Worm (Caenorhabditis elegans) whole organism, midembryonic: ENCODE results near the gene T05G5.1.

ENCODE experiments used
- T22C8.4 ChIP-seq: fragments of 200-800 bp; sonication (Bioruptor generic); IDR thresholded peaks from 2 replicates; pipeline ENCODE4 v1.3.6; 2022; ENCODE audit warnings: missing genetic modification characterization, missing compliant biosample characterization
- cog-1 ChIP-seq: sonication (generic microtip); optimal IDR thresholded peaks from 2 replicates; lab custom pipeline; 2016; ENCODE audit warnings: missing genetic modification characterization, missing compliant biosample characterization
- flt-1 ChIP-seq: fragments of 200-800 bp; sonication (Bioruptor generic); IDR thresholded peaks from 2 replicates; pipeline ENCODE4 v1.3.6; 2022; ENCODE audit warnings: missing genetic modification characterization, missing compliant biosample characterization
- klf-2 ChIP-seq: fragments of 200-800 bp; sonication (Bioruptor generic); conservative IDR thresholded peaks from 2 replicates; pipeline ENCODE4 v1.3.6; 2022; ENCODE audit warnings: missing genetic modification reagents, missing genetic modification characterization, missing compliant biosample characterization
- med-1 ChIP-seq: sonication (generic microtip); optimal IDR thresholded peaks from 2 replicates; lab custom pipeline; 2017; ENCODE audit warnings: missing genetic modification characterization, mild to moderate bottlenecking, missing compliant biosample characterization, antibody characterized with exemption, missing genetic modification reagents; ENCODE audit not compliant: insufficient read depth
- ref-1 ChIP-seq: fragments of 200-800 bp; sonication (Bioruptor generic); conservative IDR thresholded peaks from 2 replicates; pipeline ENCODE4 v1.3.6; 2022; ENCODE audit warnings: missing genetic modification reagents, missing genetic modification characterization, missing compliant biosample characterization
- tab-1 ChIP-seq: fragments of 200-800 bp; sonication (Bioruptor generic); IDR thresholded peaks from 2 replicates; pipeline ENCODE4 v1.3.6; 2022; ENCODE audit warnings: missing genetic modification characterization, missing compliant biosample characterization
- ztf-23 ChIP-seq: fragments of 200-800 bp; sonication (Bioruptor generic); IDR thresholded peaks from 2 replicates; pipeline ENCODE4 v1.3.6; 2022; ENCODE audit warnings: missing genetic modification reagents, missing genetic modification characterization, missing compliant biosample characterization
- ztf-29 ChIP-seq: fragments of 200-800 bp; sonication (Bioruptor generic); IDR thresholded peaks from 2 replicates; pipeline ENCODE4 v1.3.6; 2022; ENCODE audit warnings: missing genetic modification reagents, missing genetic modification characterization, missing compliant biosample characterization

Gene T05G5.1

ce11 chrIII:9779080-9779479, 35.9 kb upstream of the T05G5.1 start:
- TF ChIP-seq ztf-29 (GFP tag; lab: Robert Waterston, UW): no peak
- no peak for TF ChIP-seq ref-1 (GFP tag; lab: Robert Waterston, UW)
- TF ChIP-seq tab-1 (GFP tag; lab: Robert Waterston, UW): no peak
- TF ChIP-seq T22C8.4 (GFP tag; lab: Robert Waterston, UW): no peak
- TF ChIP-seq cog-1 (tag; lab: Kevin White, UChicago): no peak
- no peak for TF ChIP-seq med-1 (GFP tag; lab: Kevin White, UChicago)
- no peak for TF ChIP-seq klf-2 (GFP tag; lab: Robert Waterston, UW)

- TF ChIP-seq ztf-23 (GFP tag; lab: Robert Waterston, UW): no peak
- TF ChIP-seq T22C8.4 (GFP tag; lab: Robert Waterston, UW): no peak
- TF ChIP-seq med-1 (GFP tag; lab: Kevin White, UChicago): no peak
- TF ChIP-seq tab-1 (GFP tag; lab: Robert Waterston, UW): no peak
- TF ChIP-seq ztf-29 (GFP tag; lab: Robert Waterston, UW): no peak
- TF ChIP-seq cog-1 (tag; lab: Kevin White, UChicago): no peak
- 0 out of 2 replicates have a peak, but pooled peaks have one; percentile 39 for TF ChIP-seq flt-1
Measured at ce11 chrIII:9776323-9776722, 33.2 kb upstream of the T05G5.1 start, which contains the start of gene usp-46. Gene usp-46, plus strand, starts transcription at chrIII:9776623.

DNA sequence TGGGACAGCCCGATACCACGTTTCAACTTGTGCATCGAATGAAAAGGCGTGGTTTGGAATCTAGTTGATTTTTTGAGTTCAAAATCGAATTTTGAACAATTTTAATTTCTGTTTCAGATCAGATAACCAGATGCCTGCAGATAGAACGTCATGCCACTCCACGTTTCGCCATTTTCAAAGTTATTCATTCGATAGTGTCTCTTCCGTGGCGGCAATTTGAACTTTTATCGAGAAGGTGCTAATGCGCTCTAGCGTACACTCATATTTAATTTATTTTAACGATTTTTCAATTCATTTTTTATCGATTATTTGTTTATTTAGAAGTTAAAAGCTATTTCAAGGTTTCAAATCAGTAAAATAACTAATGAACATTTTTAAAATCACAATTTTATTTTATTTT, 32.8 kb upstream of the T05G5.1 start:
- TF ChIP-seq ztf-23 (GFP tag; lab: Robert Waterston, UW) (no peak), T22C8.4 (GFP tag; lab: Robert Waterston, UW) (no peak), tab-1 (GFP tag; lab: Robert Waterston, UW) (no peak), ref-1 (GFP tag; lab: Robert Waterston, UW) (no peak), ztf-29 (GFP tag; lab: Robert Waterston, UW) (no peak), cog-1 (tag; lab: Kevin White, UChicago) (no peak)

- TF ChIP-seq ztf-29 (GFP tag; lab: Robert Waterston, UW) (no peak), T22C8.4 (GFP tag; lab: Robert Waterston, UW) (no peak), ref-1 (GFP tag; lab: Robert Waterston, UW) (no peak)
Measured at ce11 chrIII:9772394-9772793, 29.3 kb upstream of the T05G5.1 start.

DNA sequence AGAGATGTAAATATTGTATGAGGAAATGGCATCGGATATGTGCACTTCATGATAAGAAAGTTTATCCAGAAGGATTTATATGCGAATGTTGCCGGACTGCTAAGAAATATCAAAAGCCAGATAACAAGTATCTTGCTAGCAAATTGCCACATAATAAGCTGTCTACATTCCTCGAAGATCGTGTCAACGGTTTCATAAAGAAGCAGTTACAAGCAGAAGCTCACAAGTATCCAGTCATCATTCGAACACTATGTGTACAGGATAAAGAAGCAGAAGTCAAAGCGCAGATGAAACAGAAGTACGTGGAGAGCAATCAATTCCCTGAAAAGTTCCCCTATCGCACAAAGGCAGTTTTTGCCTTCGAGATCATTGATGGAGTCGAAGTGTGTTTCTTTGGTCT, 27.5 kb upstream of the T05G5.1 start:
- TF ChIP-seq ztf-29 (GFP tag; lab: Robert Waterston, UW) (no peak), flt-1 (no peak), ref-1 (GFP tag; lab: Robert Waterston, UW) (no peak), tab-1 (GFP tag; lab: Robert Waterston, UW) (no peak), cog-1 (tag; lab: Kevin White, UChicago) (no peak), klf-2 (GFP tag; lab: Robert Waterston, UW) (no peak), med-1 (GFP tag; lab: Kevin White, UChicago) (no peak), ztf-23 (GFP tag; lab: Robert Waterston, UW) (no peak), T22C8.4 (GFP tag; lab: Robert Waterston, UW) (no peak)

DNA sequence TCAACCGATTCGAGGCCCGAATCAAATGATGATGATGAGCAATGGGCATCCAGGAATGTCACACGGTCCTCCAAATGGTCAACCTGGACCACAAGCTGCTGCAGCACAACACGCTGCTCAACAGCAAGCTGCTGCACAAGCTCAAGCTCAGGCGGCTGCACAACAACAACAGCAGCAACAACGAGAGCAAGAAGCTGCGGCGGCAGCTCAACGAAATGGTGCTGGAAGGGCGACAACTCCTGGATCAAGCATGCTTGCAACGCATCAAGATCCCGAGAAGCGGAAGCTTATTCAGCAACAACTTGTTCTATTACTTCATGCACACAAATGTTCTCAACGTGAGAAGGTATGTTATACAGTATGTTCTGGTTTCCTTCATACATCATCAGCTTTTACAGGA, 24.9 kb upstream of the T05G5.1 start:
- TF ChIP-seq flt-1: 0 out of 2 replicates have a peak, but pooled peaks have one; percentile 50
- no peak for TF ChIP-seq tab-1 (GFP tag; lab: Robert Waterston, UW)

DNA sequence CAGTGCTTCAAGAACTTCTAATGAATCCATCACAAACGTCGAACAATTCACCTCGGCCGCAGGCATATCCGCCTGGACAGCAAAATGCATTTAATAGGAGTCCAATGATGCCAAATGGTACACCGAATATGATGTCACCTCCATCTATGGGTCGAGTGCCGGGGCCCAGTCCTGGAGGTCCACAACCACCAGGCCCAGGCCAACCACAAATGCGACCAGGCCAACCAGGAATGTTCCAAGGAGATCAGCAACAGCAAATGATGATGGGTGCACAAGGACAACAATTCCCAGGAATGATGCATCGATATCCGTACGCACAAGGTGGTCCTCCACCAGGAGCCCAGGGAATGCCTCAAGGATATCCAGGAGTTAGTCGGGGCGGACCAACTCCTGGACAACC, 24.0 kb upstream of the T05G5.1 start:
- TF ChIP-seq ztf-29 (GFP tag; lab: Robert Waterston, UW) (no peak), flt-1 (0 out of 2 replicates have a peak, but pooled peaks have one; percentile 59)

DNA sequence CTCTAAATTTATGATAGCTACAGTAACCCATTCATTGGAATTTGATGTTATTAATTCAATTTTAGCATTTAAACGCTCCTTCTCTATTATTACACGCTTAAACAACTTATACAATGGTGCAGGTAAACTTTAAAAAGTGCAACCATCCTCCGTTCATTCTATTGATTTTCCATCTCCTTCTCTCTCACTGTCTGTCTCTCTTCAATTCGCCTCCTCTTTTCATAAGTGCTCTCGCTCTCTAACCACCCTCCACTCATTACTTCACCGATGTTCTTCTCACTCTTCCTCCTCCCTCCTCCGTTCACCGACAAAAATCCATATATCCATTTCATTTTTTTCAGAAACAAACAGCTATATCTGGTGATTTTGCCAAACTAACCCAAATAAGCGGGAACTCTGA, 23.0 kb upstream of the T05G5.1 start, which contains the start of gene cbp-1:
Gene cbp-1 (plus strand): TSS at position 335 of the 400 bp plus-strand sequence.
- TF ChIP-seq tab-1 (GFP tag; lab: Robert Waterston, UW): no peak
- no peak for TF ChIP-seq cog-1 (tag; lab: Kevin White, UChicago)
- TF ChIP-seq ztf-23 (GFP tag; lab: Robert Waterston, UW): peak; percentile 16; the same call in 1 of the 2 replicates
- no peak for TF ChIP-seq med-1 (GFP tag; lab: Kevin White, UChicago)
- no peak for TF ChIP-seq klf-2 (GFP tag; lab: Robert Waterston, UW)
- no peak for TF ChIP-seq flt-1
- TF ChIP-seq ref-1 (GFP tag; lab: Robert Waterston, UW): no peak
- TF ChIP-seq ztf-29 (GFP tag; lab: Robert Waterston, UW): no peak
- TF ChIP-seq T22C8.4 (GFP tag; lab: Robert Waterston, UW): peak; percentile 88

DNA sequence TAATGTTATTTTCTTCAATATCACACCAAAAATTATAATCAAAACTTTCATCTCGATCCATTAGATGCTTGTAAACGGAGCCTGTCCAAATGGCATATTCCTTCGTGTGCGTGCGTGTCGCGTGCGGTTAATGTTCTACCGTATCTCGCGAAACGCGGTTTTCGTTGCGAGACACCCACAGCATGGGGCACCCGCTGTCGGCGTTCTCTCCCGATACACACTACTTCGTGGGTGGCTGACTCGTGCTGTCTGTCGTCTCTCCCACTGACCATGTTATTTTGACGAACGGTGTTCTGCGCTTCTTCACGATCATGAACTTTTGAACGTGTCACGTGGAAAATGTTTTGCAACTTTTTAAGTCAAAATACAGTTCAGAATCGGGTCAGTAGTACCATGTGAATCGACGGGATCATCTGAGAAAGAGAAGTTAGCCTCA, 22.3 kb upstream of the T05G5.1 start:
- peak; percentile 60; the same call in 1 of the 2 replicates for TF ChIP-seq ref-1 (GFP tag; lab: Robert Waterston, UW)
- peak; percentile 64 for TF ChIP-seq ztf-29 (GFP tag; lab: Robert Waterston, UW)
- peak; percentile 28 for TF ChIP-seq T22C8.4 (GFP tag; lab: Robert Waterston, UW)
- TF ChIP-seq med-1 (GFP tag; lab: Kevin White, UChicago): no peak
- TF ChIP-seq tab-1 (GFP tag; lab: Robert Waterston, UW): peak; percentile 77
- peak; percentile 56; the same call in 1 of the 2 replicates for TF ChIP-seq klf-2 (GFP tag; lab: Robert Waterston, UW)
- TF ChIP-seq cog-1 (tag; lab: Kevin White, UChicago): peak; percentile 97
- peak; percentile 96 for TF ChIP-seq flt-1
- TF ChIP-seq ztf-23 (GFP tag; lab: Robert Waterston, UW): peak; percentile 83

ce11 chrIII:9764718-9765117, 21.6 kb upstream of the T05G5.1 start:
- 0 out of 2 replicates have a peak, but pooled peaks have one; percentile 59 for TF ChIP-seq tab-1 (GFP tag; lab: Robert Waterston, UW)
- TF ChIP-seq cog-1 (tag; lab: Kevin White, UChicago): no peak
